Worm (Caenorhabditis elegans): ENCODE data around the gene col-125.

DNA sequence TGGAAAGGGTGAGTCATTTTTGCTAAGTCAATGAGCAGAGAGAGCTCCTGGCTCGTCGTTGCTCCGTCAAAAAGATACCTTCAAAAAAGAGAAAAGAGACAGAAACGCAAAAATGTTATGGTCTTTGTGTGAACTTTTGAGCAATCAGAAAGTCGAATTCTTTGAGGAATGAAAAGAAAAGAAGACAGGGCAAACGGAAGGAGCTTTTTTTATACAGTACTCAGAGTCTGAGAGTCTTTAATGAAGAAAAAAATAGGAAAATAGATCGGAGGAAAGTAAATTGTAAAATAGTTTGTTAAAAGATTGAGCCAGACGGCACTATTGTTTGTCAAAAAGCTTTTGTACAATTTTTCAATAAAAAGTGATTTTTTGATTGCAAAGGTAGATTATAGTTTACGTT is 44.2 kb downstream of the col-125 start:
- no peak for TF ChIP-seq lin-15B (tag; optimal IDR thresholded peaks at IDR 0.05)
- TF ChIP-seq dsc-1 (tag; optimal IDR thresholded peaks at IDR 0.05) = no peak
- no peak for TF ChIP-seq nhr-85 (tag)
- TF ChIP-seq lin-13 (GFP tag; optimal IDR thresholded peaks at IDR 0.05) = no peak
- TF ChIP-seq skn-1 (tag; optimal IDR thresholded peaks at IDR 0.05) = no peak
- TF ChIP-seq nhr-237 (tag; optimal IDR thresholded peaks at IDR 0.05) = no peak
- TF ChIP-seq mep-1 (tag; optimal IDR thresholded peaks at IDR 0.05) = no peak
- no peak for TF ChIP-seq elt-3 (tag; optimal IDR thresholded peaks at IDR 0.05)
- no peak for TF ChIP-seq zip-4 (GFP tag; optimal IDR thresholded peaks at IDR 0.05)

Data from whole organism, L1 larva.